Worm (Caenorhabditis elegans): ENCODE measurements around the gene C40H1.3.

Gene C40H1.3

DNA sequence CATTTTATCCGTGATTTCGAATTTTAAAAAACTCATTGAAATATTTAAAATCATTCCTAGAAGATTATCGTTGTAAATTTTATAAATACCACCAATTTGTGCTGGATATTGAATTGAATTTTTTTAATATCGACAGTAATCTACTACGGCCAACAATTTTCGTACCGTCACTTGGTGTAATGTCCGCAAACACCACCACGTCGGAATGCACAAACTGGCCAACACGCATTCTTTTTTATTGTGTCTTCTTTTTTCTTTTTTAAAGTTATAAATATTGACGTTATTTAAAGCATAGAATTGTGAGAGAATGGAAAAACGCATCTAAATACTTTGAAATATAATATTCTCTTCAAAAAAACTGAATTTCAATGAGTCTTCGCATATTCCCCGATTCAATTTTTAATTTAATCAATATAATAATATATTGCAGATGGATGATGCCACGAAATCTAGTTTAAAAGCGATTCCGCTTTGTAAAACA, 2.0 kb upstream of the C40H1.3 start, which contains the start of gene ufc-1 (continued):
- no peak for TF ChIP-seq dsc-1 (tag; optimal IDR thresholded peaks at IDR 0.05)
- TF ChIP-seq hlh-17 (GFP tag; optimal IDR thresholded peaks at IDR 0.05; ENCODE audit: borderline replicate concordance), result no peak
- TF ChIP-seq pax-3 (tag; optimal IDR thresholded peaks at IDR 0.05), result no peak
- no peak for TF ChIP-seq mdl-1 (tag; optimal IDR thresholded peaks at IDR 0.05)
- TF ChIP-seq rnt-1 (tag; optimal IDR thresholded peaks at IDR 0.05), result peak; percentile 26
- no peak for TF ChIP-seq ces-1 (GFP tag; optimal IDR thresholded peaks at IDR 0.05)
- TF ChIP-seq fos-1 (tag; optimal IDR thresholded peaks at IDR 0.05), result no peak
- TF ChIP-seq ceh-88 (GFP tag; IDR thresholded peaks at IDR 0.05), result no peak
- no peak for TF ChIP-seq egl-13 (tag; optimal IDR thresholded peaks at IDR 0.05)
- TF ChIP-seq lsy-2 (tag; optimal IDR thresholded peaks at IDR 0.05), result peak; percentile 49 to 59
- TF ChIP-seq C16A3.4 (tag; optimal IDR thresholded peaks at IDR 0.05), result peak; percentile 24
- TF ChIP-seq dpl-1 (GFP tag; optimal IDR thresholded peaks at IDR 0.05), result peak in 2 of 3 experiments; percentile 41 to 43
- no peak for TF ChIP-seq nhr-12 (tag; optimal IDR thresholded peaks at IDR 0.05)
- no peak for TF ChIP-seq nhr-47 (tag; optimal IDR thresholded peaks at IDR 0.05)
- no peak for TF ChIP-seq egl-27 (tag; optimal IDR thresholded peaks at IDR 0.05)
- TF ChIP-seq ceh-63 (GFP tag; optimal IDR thresholded peaks at IDR 0.05), result no peak
- TF ChIP-seq mep-1 (tag; optimal IDR thresholded peaks at IDR 0.05), result peak; percentile 51
- TF ChIP-seq ets-5 (GFP tag; IDR thresholded peaks at IDR 0.05), result no peak
- TF ChIP-seq blmp-1 (tag; optimal IDR thresholded peaks at IDR 0.05), result peak; percentile 36
- no peak for TF ChIP-seq hpl-2 (GFP tag; optimal IDR thresholded peaks at IDR 0.05)
- peak; percentile 14 for TF ChIP-seq xbp-1 (tag; optimal IDR thresholded peaks at IDR 0.05)
- no peak for TF ChIP-seq ceh-8 (GFP tag; optimal IDR thresholded peaks at IDR 0.05)
- TF ChIP-seq zag-1 (tag; optimal IDR thresholded peaks at IDR 0.05), result no peak
- no peak for TF ChIP-seq efl-3 (GFP tag; optimal IDR thresholded peaks at IDR 0.05)
- TF ChIP-seq nhr-20 (tag; optimal IDR thresholded peaks at IDR 0.05), result peak; percentile 28
- no peak for TF ChIP-seq elt-3 (tag; optimal IDR thresholded peaks at IDR 0.05)
- no peak for TF ChIP-seq lin-13 (GFP tag; optimal IDR thresholded peaks at IDR 0.05)
- TF ChIP-seq C34B4.2 (tag; optimal IDR thresholded peaks at IDR 0.05), result no peak
- TF ChIP-seq nhr-85 (tag), result no peak
- TF ChIP-seq unc-98 (GFP tag; IDR thresholded peaks at IDR 0.05), result no peak
- no peak for TF ChIP-seq nhr-28 (tag; optimal IDR thresholded peaks at IDR 0.05)
- TF ChIP-seq F16B12.6 (tag; optimal IDR thresholded peaks at IDR 0.05), result peak; percentile 86
- TF ChIP-seq lir-3 (tag; optimal IDR thresholded peaks at IDR 0.05; ENCODE audit: poor library complexity), result no peak
- TF ChIP-seq unc-130 (tag; optimal IDR thresholded peaks at IDR 0.05), result no peak
- no peak for TF ChIP-seq nhr-76 (tag; optimal IDR thresholded peaks at IDR 0.05)
- TF ChIP-seq nhr-11 (tag; optimal IDR thresholded peaks at IDR 0.05), result no peak

DNA sequence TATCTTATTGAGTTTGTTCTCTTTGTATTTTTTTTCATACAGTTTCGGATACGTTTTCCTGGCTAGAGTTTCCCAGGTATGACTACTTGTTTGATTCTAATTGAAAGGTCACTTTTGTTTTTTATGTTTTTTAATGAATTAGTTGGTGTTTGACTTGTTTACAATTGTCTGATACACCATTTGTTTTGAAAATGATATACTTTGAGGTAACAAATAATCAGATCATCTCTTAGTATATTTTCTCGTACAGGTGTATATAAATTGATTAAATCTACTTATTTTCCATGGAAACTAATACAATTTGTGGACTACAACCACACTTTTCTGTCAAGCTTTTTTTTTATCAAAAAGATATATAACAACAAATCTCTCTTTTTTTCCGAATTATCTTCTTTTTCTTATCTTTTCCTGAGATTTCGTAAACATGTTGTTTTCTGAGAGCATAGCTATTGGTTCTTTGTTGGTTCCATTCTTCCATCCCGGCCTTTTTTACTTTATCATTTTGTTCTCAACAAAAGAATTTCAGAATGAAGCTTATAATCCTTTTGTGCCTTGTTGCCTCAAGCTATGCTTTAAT, 712 bp upstream of the C40H1.3 start, which contains the start of gene ttr-5:
Gene ttr-5, plus strand, starts transcription at position 527 of the 577 bp plus-strand sequence.
- TF ChIP-seq unc-98 (GFP tag; IDR thresholded peaks at IDR 0.05), result no peak
- TF ChIP-seq lsy-2 (tag; optimal IDR thresholded peaks at IDR 0.05), result no peak
- TF ChIP-seq nhr-237 (tag; optimal IDR thresholded peaks at IDR 0.05), result no peak
- no peak for TF ChIP-seq zip-4 (GFP tag; optimal IDR thresholded peaks at IDR 0.05)
- TF ChIP-seq C34B4.2 (tag; optimal IDR thresholded peaks at IDR 0.05), result no peak
- TF ChIP-seq alr-1 (tag; optimal IDR thresholded peaks at IDR 0.05; ENCODE audit: borderline replicate concordance), result no peak
- TF ChIP-seq ces-1 (GFP tag; optimal IDR thresholded peaks at IDR 0.05), result no peak
- no peak for TF ChIP-seq aha-1 (tag; optimal IDR thresholded peaks at IDR 0.05)
- no peak for TF ChIP-seq nhr-90 (tag; optimal IDR thresholded peaks at IDR 0.05; ENCODE audit: poor library complexity)
- no peak for TF ChIP-seq efl-1 (optimal IDR thresholded peaks at IDR 0.05)
- TF ChIP-seq efl-1 (GFP tag; optimal IDR thresholded peaks at IDR 0.05 in 1 of 2), result no peak
- no peak for TF ChIP-seq sptf-1 (tag; optimal IDR thresholded peaks at IDR 0.05)

Measured in whole organism, L1 larva.